Fruit fly (Drosophila melanogaster) whole organism, embryonic: ENCODE data around the gene CG11771.

Experiments used
- Asciz ChIP-seq: fragments of 200-800 bp; sonication (Bioruptor generic); optimal IDR thresholded peaks from 2 replicates; lab custom pipeline; 2017; ENCODE audit warnings: missing biosample characterization, mild to moderate bottlenecking, missing genetic modification characterization, missing genetic modification reagents
- CG11456 ChIP-seq: fragments of 200-800 bp; sonication (Bioruptor generic); IDR thresholded peaks from 3 replicates; pipeline ENCODE4 v1.3.6; 2022; ENCODE audit warnings: missing biosample characterization, missing genetic modification characterization
- CG18476 ChIP-seq: fragments of 200-800 bp; sonication (Bioruptor generic); optimal IDR thresholded peaks from 2 replicates; lab custom pipeline; 2016; ENCODE audit warnings: missing biosample characterization, mild to moderate bottlenecking, missing genetic modification characterization
- Dfd ChIP-seq, 2 experiments: fragments of >200 bp; optimal IDR thresholded peaks; 2 replicates each; lab custom pipeline; 2017; ENCODE audit warnings: missing biosample characterization in 2 of 2, missing genetic modification characterization in 2 of 2
- Dip3 ChIP-seq: fragments of 200-800 bp; sonication (Bioruptor generic); optimal IDR thresholded peaks from 3 replicates; lab custom pipeline; 2016; ENCODE audit warnings: missing biosample characterization, missing genetic modification characterization
- HLH4C ChIP-seq: fragments of 200-800 bp; sonication (Bioruptor generic); IDR thresholded peaks from 3 replicates; pipeline ENCODE4 v1.3.6; 2022; ENCODE audit warnings: missing biosample characterization, missing genetic modification characterization; ENCODE audit not compliant: partially characterized antibody
- Hr78 ChIP-seq, 2 experiments: fragments of 200-800 bp in 1 of 2; fragments of >200 bp in 1 of 2; sonication (Bioruptor generic) in 1 of 2; optimal IDR thresholded peaks; 2 replicates each; lab custom pipeline; 2017 to 2019; ENCODE audit warnings: missing biosample characterization in 2 of 2, missing genetic modification characterization in 2 of 2, mild to moderate bottlenecking in 1 of 2, moderate library complexity in 1 of 2
- hkb ChIP-seq, 2 experiments: fragments of 200-800 bp in 1 of 2; fragments of >200 bp in 1 of 2; sonication (Bioruptor generic) in 1 of 2; IDR thresholded peaks in 1 of 2; optimal IDR thresholded peaks in 1 of 2; 2 replicates each; pipeline versions ENCODE4 v1.3.6 to Lab custom; 2017 to 2022; ENCODE audit warnings: missing biosample characterization in 1 of 2, missing genetic modification characterization in 1 of 2
- nerfin-1 ChIP-seq: fragments of 200-800 bp; sonication (Bioruptor generic); optimal IDR thresholded peaks from 3 replicates; lab custom pipeline; 2019; ENCODE audit warnings: missing biosample characterization, mild to moderate bottlenecking, missing genetic modification characterization, moderate library complexity
- ro ChIP-seq: fragments of 200-800 bp; sonication (Bioruptor generic); IDR thresholded peaks from 2 replicates; pipeline ENCODE4 v1.3.6; 2022; ENCODE audit warnings: missing biosample characterization, missing genetic modification characterization

DNA sequence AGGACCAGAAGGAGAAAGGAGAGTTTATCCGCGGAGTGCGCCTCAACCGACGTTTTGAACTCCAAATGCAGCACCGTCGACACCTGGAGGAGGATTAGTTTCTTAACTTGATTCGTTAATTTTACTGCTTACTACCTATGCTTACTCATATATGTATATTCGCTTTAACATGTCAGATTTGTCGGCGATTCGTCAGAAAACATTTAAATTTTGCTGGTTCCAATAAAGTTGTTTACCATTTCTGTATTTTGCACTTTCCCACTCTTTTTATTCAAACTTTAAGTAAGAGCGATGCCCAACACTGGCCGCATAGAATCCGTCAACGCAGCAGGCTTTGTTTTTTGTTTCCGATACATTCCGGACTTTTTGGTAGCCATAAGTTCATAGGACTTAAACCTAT lies 6.9 kb upstream of the CG11771 start, which contains the start of gene Trf4-2:
- TF ChIP-seq CG18476 (GFP tag; lab: Kevin White, UChicago) (no peak), Dfd (GFP tag; optimal IDR thresholded peaks at IDR 0.05; lab: Kevin White, UChicago) (no peak), HLH4C (GFP tag; lab: Robert Waterston, UW) (no peak), Dip3 (GFP tag; lab: Kevin White, UChicago) (no peak), ro (GFP tag; lab: Robert Waterston, UW) (no peak), nerfin-1 (tag; lab: Kevin White, UChicago) (no peak), CG11456 (GFP tag; lab: Robert Waterston, UW) (no peak), Hr78 (GFP tag; optimal IDR thresholded peaks at IDR 0.05; lab: Kevin White, UChicago) (no peak), hkb (optimal IDR thresholded peaks at IDR 0.05; lab: Kevin White, UChicago) (no peak), hkb (GFP tag; IDR thresholded peaks at IDR 0.05; lab: Robert Waterston, UW) (no peak), Asciz (no peak)
